Worm (Caenorhabditis elegans): ENCODE results near the gene K05F1.9.

Gene K05F1.9

ce11 chrII:5835146-5835545 lies 34.2 kb upstream of the K05F1.9 start:
- TF ChIP-seq nhr-11 (tag; optimal IDR thresholded peaks at IDR 0.05) (no peak), ceh-8 (GFP tag; optimal IDR thresholded peaks at IDR 0.05) (no peak), lin-39 (tag; optimal IDR thresholded peaks at IDR 0.05) (no peak), nhr-47 (tag; optimal IDR thresholded peaks at IDR 0.05) (no peak)

ce11 chrII:5833136-5833535 lies 32.2 kb upstream of the K05F1.9 start, which contains the start of gene gtap-1:
Gene gtap-1, minus strand, starts transcription at chrII:5833236.
- no peak for TF ChIP-seq F16B12.6 (tag; optimal IDR thresholded peaks at IDR 0.05)
- no peak for TF ChIP-seq elt-3 (tag; optimal IDR thresholded peaks at IDR 0.05)
- TF ChIP-seq ceh-63 (GFP tag; optimal IDR thresholded peaks at IDR 0.05) = no peak
- no peak for TF ChIP-seq lin-35 (GFP tag; optimal IDR thresholded peaks at IDR 0.05)
- TF ChIP-seq snpc-4 (tag; optimal IDR thresholded peaks at IDR 0.05) = no peak

ce11 chrII:5831373-5831772 lies 30.4 kb upstream of the K05F1.9 start:
- no peak for TF ChIP-seq hlh-17 (GFP tag; optimal IDR thresholded peaks at IDR 0.05; ENCODE audit: borderline replicate concordance)
- no peak for TF ChIP-seq lin-39 (tag; optimal IDR thresholded peaks at IDR 0.05)

- no peak for TF ChIP-seq zip-4 (GFP tag; optimal IDR thresholded peaks at IDR 0.05)
- peak; percentile 55 for TF ChIP-seq elt-2 (tag; optimal IDR thresholded peaks at IDR 0.05)
- TF ChIP-seq ceh-90 (tag; optimal IDR thresholded peaks at IDR 0.05) = no peak
- no peak for TF ChIP-seq zag-1 (tag; optimal IDR thresholded peaks at IDR 0.05)
- TF ChIP-seq fkh-4 (tag; optimal IDR thresholded peaks at IDR 0.05; ENCODE audit: borderline replicate concordance) = no peak
- TF ChIP-seq nhr-84 (tag; optimal IDR thresholded peaks at IDR 0.05) = no peak
Observed at ce11 chrII:5829940-5830424, 29.0 kb upstream of the K05F1.9 start, which contains the start of gene col-74. Gene col-74, plus strand, starts transcription at chrII:5830374.

- TF ChIP-seq unc-98 (GFP tag; IDR thresholded peaks at IDR 0.05) (no peak), mep-1 (tag; optimal IDR thresholded peaks at IDR 0.05) (no peak), unc-130 (tag; optimal IDR thresholded peaks at IDR 0.05) (no peak)
Observed at ce11 chrII:5828486-5828885, 27.5 kb upstream of the K05F1.9 start, which contains the start of gene ZK1248.11. Gene ZK1248.11, minus strand, starts transcription at chrII:5828586.

ce11 chrII:5827364-5827763 lies 26.4 kb upstream of the K05F1.9 start, which contains the start of gene tbc-2:
Gene tbc-2, minus strand, starts transcription at chrII:5827443.
- no peak for TF ChIP-seq nhr-84 (tag; optimal IDR thresholded peaks at IDR 0.05)
- TF ChIP-seq irx-1 (tag; optimal IDR thresholded peaks at IDR 0.05) = no peak
- TF ChIP-seq nhr-19 (GFP tag; conservative IDR thresholded peaks at IDR 0.05) = no peak
- TF ChIP-seq grh-1 (GFP tag; IDR thresholded peaks at IDR 0.05) = peak; percentile 30; the same call in 1 of the 2 replicates
- peak; percentile 51 for TF ChIP-seq lin-14 (GFP tag; optimal IDR thresholded peaks at IDR 0.05)
- TF ChIP-seq fkh-10 (GFP tag; optimal IDR thresholded peaks at IDR 0.05) = no peak
- no peak for TF ChIP-seq efl-3 (GFP tag; optimal IDR thresholded peaks at IDR 0.05)
- TF ChIP-seq dsc-1 (tag; optimal IDR thresholded peaks at IDR 0.05) = no peak
- no peak for TF ChIP-seq nhr-20 (tag; optimal IDR thresholded peaks at IDR 0.05)
- peak; percentile 74 for TF ChIP-seq blmp-1 (tag; optimal IDR thresholded peaks at IDR 0.05)
- peak in 1 of 6 experiments; percentile 36 for TF ChIP-seq elt-3 (tag; optimal IDR thresholded peaks at IDR 0.05)
- no peak for TF ChIP-seq hpl-2 (GFP tag; optimal IDR thresholded peaks at IDR 0.05)
- no peak for TF ChIP-seq ceh-90 (tag; optimal IDR thresholded peaks at IDR 0.05)
- TF ChIP-seq elt-2 (tag; optimal IDR thresholded peaks at IDR 0.05) = no peak
- TF ChIP-seq rnt-1 (tag; optimal IDR thresholded peaks at IDR 0.05) = no peak
- TF ChIP-seq snpc-4 (tag; optimal IDR thresholded peaks at IDR 0.05) = no peak
- TF ChIP-seq nhr-76 (tag; optimal IDR thresholded peaks at IDR 0.05) = no peak
- TF ChIP-seq C04F5.9 (tag; optimal IDR thresholded peaks at IDR 0.05) = no peak
- TF ChIP-seq ama-1 (optimal IDR thresholded peaks at IDR 0.05) = no peak
- TF ChIP-seq ceh-63 (GFP tag; optimal IDR thresholded peaks at IDR 0.05) = no peak
- no peak for TF ChIP-seq jun-1 (tag; optimal IDR thresholded peaks at IDR 0.05)
- TF ChIP-seq ceh-88 (GFP tag; IDR thresholded peaks at IDR 0.05) = no peak
- TF ChIP-seq mab-9 (GFP tag; IDR thresholded peaks at IDR 0.05) = no peak
- TF ChIP-seq fkh-4 (tag; optimal IDR thresholded peaks at IDR 0.05; ENCODE audit: borderline replicate concordance) = no peak
- TF ChIP-seq fkh-8 (tag; optimal IDR thresholded peaks at IDR 0.05) = no peak
- no peak for TF ChIP-seq ztf-4 (tag; optimal IDR thresholded peaks at IDR 0.05)
- TF ChIP-seq snu-23 (GFP tag; optimal IDR thresholded peaks at IDR 0.05) = no peak
- no peak for TF ChIP-seq lin-39 (tag; optimal IDR thresholded peaks at IDR 0.05)
- TF ChIP-seq aha-1 (tag; optimal IDR thresholded peaks at IDR 0.05) = no peak
- TF ChIP-seq sup-37 (GFP tag; optimal IDR thresholded peaks at IDR 0.05) = no peak
